Worm (Caenorhabditis elegans): Measurements from ENCODE around the gene C39H7.4.

DNA sequence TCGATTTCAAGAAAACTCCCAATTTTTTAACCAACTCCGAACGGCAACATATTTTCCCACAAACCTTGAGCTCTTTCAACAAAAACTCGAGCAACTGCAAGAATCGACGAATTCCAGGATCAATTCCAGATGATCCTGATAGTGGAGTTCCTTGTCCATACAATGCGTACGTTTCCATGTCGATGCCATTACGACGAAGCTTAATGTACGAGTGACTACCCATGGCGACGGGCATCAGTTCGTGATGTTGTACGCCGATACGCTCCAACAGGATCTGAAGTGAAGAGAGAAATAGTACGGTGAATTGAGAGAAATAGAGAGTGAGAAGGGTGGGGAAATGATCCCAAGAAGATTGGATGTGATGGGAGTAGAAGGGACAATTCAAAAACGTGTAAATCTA lies 47.7 kb upstream of the C39H7.4 start:
- TF ChIP-seq bed-1 (GFP tag; IDR thresholded peaks at IDR 0.05) (no peak), unc-62 (GFP tag; optimal IDR thresholded peaks at IDR 0.05) (no peak), F22D6.2 (tag; optimal IDR thresholded peaks at IDR 0.05) (no peak), attf-6 (GFP tag; IDR thresholded peaks at IDR 0.05) (no peak), Y53F4B.3 (GFP tag; IDR thresholded peaks at IDR 0.05) (no peak)

All from whole organism, young adult.